Fruit fly (Drosophila melanogaster) whole organism, prepupa: Measurements from ENCODE around the gene CycB3.

Experiments
- CG10631 ChIP-seq: fragments of 200-800 bp; sonication (Bioruptor generic); optimal IDR thresholded peaks from 2 replicates; lab custom pipeline; 2016; ENCODE audit warnings: missing biosample characterization, missing genetic modification characterization
- CG11294 ChIP-seq: fragments of 200-800 bp; sonication (Bioruptor generic); IDR thresholded peaks from 2 replicates; pipeline ENCODE4 v1.3.6; 2022; ENCODE audit warnings: missing biosample characterization, missing genetic modification characterization
- CG11762 ChIP-seq: fragments of 200-800 bp; sonication (Bioruptor generic); optimal IDR thresholded peaks from 3 replicates; lab custom pipeline; 2016; ENCODE audit warnings: missing biosample characterization, missing genetic modification characterization; ENCODE audit not compliant: insufficient read depth
- CG11902 ChIP-seq: fragments of 200-800 bp; sonication (Bioruptor generic); optimal IDR thresholded peaks from 3 replicates; lab custom pipeline; 2016; ENCODE audit warnings: missing biosample characterization, missing genetic modification characterization
- CG15336 ChIP-seq: fragments of 200-800 bp; sonication (Bioruptor generic); IDR thresholded peaks from 2 replicates; pipeline ENCODE4 v1.3.6; 2022; ENCODE audit warnings: missing biosample characterization, missing genetic modification characterization
- CG1621 ChIP-seq: fragments of 200-800 bp; sonication (Bioruptor generic); optimal IDR thresholded peaks from 3 replicates; lab custom pipeline; 2018; ENCODE audit warnings: missing biosample characterization, mild to moderate bottlenecking, missing genetic modification characterization
- CG3032 ChIP-seq: fragments of 200-800 bp; optimal IDR thresholded peaks from 2 replicates; lab custom pipeline; 2019; ENCODE audit warnings: missing biosample characterization, mild to moderate bottlenecking, missing genetic modification characterization, moderate library complexity
- CG31627 ChIP-seq: fragments of 200-800 bp; sonication (Bioruptor generic); optimal IDR thresholded peaks from 3 replicates; lab custom pipeline; 2016; ENCODE audit warnings: missing biosample characterization, missing genetic modification characterization
- CG32006 ChIP-seq: fragments of 200-800 bp; sonication (Bioruptor generic); optimal IDR thresholded peaks from 3 replicates; lab custom pipeline; 2017; ENCODE audit warnings: missing biosample characterization, mild to moderate bottlenecking, missing genetic modification characterization
- CG34406 ChIP-seq: fragments of 200-800 bp; sonication (Bioruptor generic); optimal IDR thresholded peaks from 3 replicates; lab custom pipeline; 2016; ENCODE audit warnings: missing biosample characterization, missing genetic modification characterization
- CG4318 ChIP-seq: fragments of 200-800 bp; sonication (Bioruptor generic); optimal IDR thresholded peaks from 3 replicates; lab custom pipeline; 2017; ENCODE audit warnings: missing biosample characterization, mild to moderate bottlenecking, missing genetic modification characterization
- CG6163 ChIP-seq: fragments of 200-800 bp; sonication (Bioruptor generic); IDR thresholded peaks from 3 replicates; pipeline ENCODE4 v1.3.6; 2022; ENCODE audit warnings: missing biosample characterization, missing genetic modification characterization
- CG6808 ChIP-seq: fragments of 200-800 bp; sonication (Bioruptor generic); optimal IDR thresholded peaks from 3 replicates; lab custom pipeline; 2017; ENCODE audit warnings: missing biosample characterization, missing genetic modification characterization, mild to moderate bottlenecking, moderate library complexity, missing genetic modification reagents
- CG6854 ChIP-seq: fragments of 200-800 bp; sonication (Bioruptor generic); optimal IDR thresholded peaks from 2 replicates; lab custom pipeline; 2017; ENCODE audit warnings: missing biosample characterization, mild to moderate bottlenecking, missing genetic modification characterization
- CG7368 ChIP-seq: fragments of 200-800 bp; sonication (Bioruptor generic); optimal IDR thresholded peaks from 3 replicates; lab custom pipeline; 2016; ENCODE audit warnings: missing biosample characterization, missing genetic modification characterization
- CG8319 ChIP-seq: fragments of 200-800 bp; sonication (Bioruptor generic); optimal IDR thresholded peaks from 3 replicates; lab custom pipeline; 2016; ENCODE audit warnings: missing biosample characterization, missing genetic modification characterization
- CG8632 ChIP-seq: fragments of 200-800 bp; sonication (Bioruptor generic); optimal IDR thresholded peaks from 3 replicates; lab custom pipeline; 2016; ENCODE audit warnings: missing biosample characterization, missing genetic modification characterization
- CG9139 ChIP-seq: fragments of 200-800 bp; sonication (Bioruptor generic); optimal IDR thresholded peaks from 3 replicates; lab custom pipeline; 2017; ENCODE audit warnings: missing biosample characterization, mild to moderate bottlenecking, missing genetic modification characterization
- Eip75B ChIP-seq: fragments of 200-800 bp; sonication (Bioruptor generic); optimal IDR thresholded peaks from 3 replicates; lab custom pipeline; 2016; ENCODE audit warnings: missing biosample characterization, missing genetic modification characterization
- Eip78C ChIP-seq: fragments of 200-800 bp; sonication (Bioruptor generic); peaks from one replicate; lab custom pipeline; 2016; ENCODE audit warnings: missing biosample characterization, missing genetic modification characterization
- Ets21C ChIP-seq: fragments of 200-800 bp; sonication (Bioruptor generic); optimal IDR thresholded peaks from 3 replicates; lab custom pipeline; 2016; ENCODE audit warnings: missing biosample characterization, missing genetic modification characterization
- Gug ChIP-seq: fragments of 200-800 bp; sonication (Bioruptor generic); IDR thresholded peaks from 2 replicates; pipeline ENCODE4 v1.3.6; 2022; ENCODE audit warnings: missing biosample characterization, missing genetic modification characterization
- Hr38 ChIP-seq: sonication (Bioruptor generic); optimal IDR thresholded peaks from 2 replicates; lab custom pipeline; 2016; ENCODE audit warnings: missing biosample characterization, missing genetic modification characterization
- Hr39 ChIP-seq: fragments of 200-800 bp; sonication (Bioruptor generic); optimal IDR thresholded peaks from 2 replicates; lab custom pipeline; 2016; ENCODE audit warnings: missing biosample characterization, missing genetic modification characterization
- Lpt ChIP-seq: fragments of 200-800 bp; sonication (Bioruptor generic); optimal IDR thresholded peaks from 3 replicates; lab custom pipeline; 2016; ENCODE audit warnings: missing biosample characterization, missing genetic modification characterization
- OdsH ChIP-seq: fragments of 200-800 bp; sonication (Bioruptor generic); optimal IDR thresholded peaks from 3 replicates; lab custom pipeline; 2016; ENCODE audit warnings: missing biosample characterization, missing genetic modification characterization
- Sox102F ChIP-seq: fragments of 200-800 bp; sonication (Bioruptor generic); optimal IDR thresholded peaks from 2 replicates; lab custom pipeline; 2016; ENCODE audit warnings: missing biosample characterization, mild to moderate bottlenecking, missing genetic modification characterization
- Sox14 ChIP-seq: fragments of 200-800 bp; sonication (Bioruptor generic); optimal IDR thresholded peaks from 3 replicates; lab custom pipeline; 2016; ENCODE audit warnings: missing biosample characterization, missing genetic modification characterization
- Sox15 ChIP-seq: fragments of 200-800 bp; sonication (Bioruptor generic); optimal IDR thresholded peaks from 3 replicates; lab custom pipeline; 2016; ENCODE audit warnings: missing biosample characterization, missing genetic modification characterization
- achi ChIP-seq: fragments of 200-800 bp; sonication (Bioruptor generic); optimal IDR thresholded peaks from 3 replicates; lab custom pipeline; 2016; ENCODE audit warnings: missing biosample characterization, missing genetic modification characterization
- cyc ChIP-seq: fragments of 200-800 bp; sonication (Bioruptor generic); optimal IDR thresholded peaks from 3 replicates; lab custom pipeline; 2016; ENCODE audit warnings: missing biosample characterization, missing genetic modification characterization
- dac ChIP-seq: fragments of 200-800 bp; sonication (Bioruptor generic); optimal IDR thresholded peaks from 2 replicates; lab custom pipeline; 2017; ENCODE audit warnings: missing biosample characterization, mild to moderate bottlenecking, missing genetic modification characterization
- dsx ChIP-seq: fragments of 200-800 bp; optimal IDR thresholded peaks from 3 replicates; lab custom pipeline; 2019; ENCODE audit warnings: missing biosample characterization, mild to moderate bottlenecking, missing genetic modification characterization, moderate library complexity; ENCODE audit not compliant: poor library complexity, severe bottlenecking
- eg ChIP-seq: fragments of 200-800 bp; sonication (Bioruptor generic); IDR thresholded peaks from 3 replicates; pipeline ENCODE4 v1.3.6; 2022; ENCODE audit warnings: missing biosample characterization, missing genetic modification characterization
- esn ChIP-seq: fragments of 200-800 bp; sonication (Bioruptor generic); optimal IDR thresholded peaks from 2 replicates; lab custom pipeline; 2016; ENCODE audit warnings: missing biosample characterization, mild to moderate bottlenecking, missing genetic modification characterization, moderate library complexity
- fd59A ChIP-seq: fragments of 200-800 bp; sonication (Bioruptor generic); optimal IDR thresholded peaks from 2 replicates; lab custom pipeline; 2017; ENCODE audit warnings: missing biosample characterization, mild to moderate bottlenecking, missing genetic modification characterization, missing genetic modification reagents
- fd85E ChIP-seq: fragments of 200-800 bp; sonication (Bioruptor generic); optimal IDR thresholded peaks from 3 replicates; lab custom pipeline; 2016; ENCODE audit warnings: missing biosample characterization, missing genetic modification characterization
- fkh ChIP-seq: fragments of 200-800 bp; sonication (Bioruptor generic); optimal IDR thresholded peaks from 3 replicates; lab custom pipeline; 2017; ENCODE audit warnings: missing biosample characterization, mild to moderate bottlenecking, missing genetic modification characterization, moderate library complexity
- lz ChIP-seq: fragments of 200-800 bp; sonication (Bioruptor generic); optimal IDR thresholded peaks from 3 replicates; lab custom pipeline; 2016; ENCODE audit warnings: missing biosample characterization, missing genetic modification characterization
- pdm3 ChIP-seq: fragments of 200-800 bp; sonication (Bioruptor generic); optimal IDR thresholded peaks from 3 replicates; lab custom pipeline; 2016; ENCODE audit warnings: missing biosample characterization, missing genetic modification characterization
- salr ChIP-seq, 2 experiments: fragments of 200-800 bp; sonication (Bioruptor generic); optimal IDR thresholded peaks; 3 replicates each; lab custom pipeline; 2016 to 2018; ENCODE audit warnings: missing biosample characterization in 2 of 2, missing genetic modification characterization in 2 of 2, mild to moderate bottlenecking in 1 of 2
- ss ChIP-seq, 2 experiments: fragments of 200-800 bp; sonication (Bioruptor generic); optimal IDR thresholded peaks; 2 replicates in 1 of 2; 3 replicates in 1 of 2; lab custom pipeline; 2017 to 2018; ENCODE audit warnings: mild to moderate bottlenecking in 2 of 2, missing biosample characterization in 2 of 2, missing genetic modification characterization in 2 of 2, moderate library complexity in 1 of 2
- svp ChIP-seq: fragments of 200-800 bp; sonication (Bioruptor generic); peaks from one replicate; lab custom pipeline; 2016; ENCODE audit warnings: missing biosample characterization, missing genetic modification characterization
- topi ChIP-seq: fragments of 200-800 bp; sonication (Bioruptor generic); optimal IDR thresholded peaks from 3 replicates; lab custom pipeline; 2016; ENCODE audit warnings: missing biosample characterization, missing genetic modification characterization
- vri ChIP-seq: fragments of 200-800 bp; sonication (Bioruptor generic); optimal IDR thresholded peaks from 3 replicates; lab custom pipeline; 2016; ENCODE audit warnings: missing biosample characterization, mild to moderate bottlenecking, missing genetic modification characterization

The CycB3 gene

dm6 chr3R:24870389-24871048 is at the start of gene CycB3:
Gene CycB3 (minus strand): TSS chr3R:24870816.
- TF ChIP-seq salr (GFP tag; optimal IDR thresholded peaks at IDR 0.05; lab: Kevin White, UChicago) (no peak), cyc (GFP tag; lab: Kevin White, UChicago) (no peak), OdsH (GFP tag; lab: Kevin White, UChicago) (no peak), CG11294 (GFP tag; lab: Robert Waterston, UW) (no peak), CG1621 (tag; lab: Kevin White, UChicago) (peak; percentile 57), svp (no peak), CG6808 (GFP tag; lab: Kevin White, UChicago) (no peak), Sox15 (GFP tag; lab: Kevin White, UChicago) (no peak), esn (GFP tag; lab: Kevin White, UChicago) (no peak), CG34406 (GFP tag; lab: Kevin White, UChicago) (no peak), topi (GFP tag; lab: Kevin White, UChicago) (no peak), Lpt (GFP tag; lab: Kevin White, UChicago) (no peak), fd59A (no peak), vri (GFP tag; lab: Kevin White, UChicago) (no peak), CG6163 (GFP tag; lab: Robert Waterston, UW) (peak; percentile 9; the same call in 1 of the 3 replicates), eg (GFP tag; lab: Robert Waterston, UW) (peak; percentile 41; the same call in 1 of the 3 replicates), CG4318 (GFP tag; lab: Kevin White, UChicago) (no peak), CG32006 (GFP tag; lab: Kevin White, UChicago) (no peak), Eip78C (GFP tag; lab: Kevin White, UChicago) (peak; percentile 67), CG3032 (tag; lab: Kevin White, UChicago) (peak; percentile 14), lz (no peak), CG6854 (GFP tag; lab: Kevin White, UChicago) (peak; percentile 32), Hr39 (GFP tag; lab: Kevin White, UChicago) (no peak), ss (GFP tag; optimal IDR thresholded peaks at IDR 0.05; lab: Kevin White, UChicago) (peak; percentile 36 to 73), dac (no peak), Sox14 (peak; percentile 29), Sox102F (GFP tag; lab: Kevin White, UChicago) (no peak), Hr38 (GFP tag; lab: Kevin White, UChicago) (no peak), pdm3 (GFP tag; lab: Kevin White, UChicago) (no peak), CG9139 (no peak), Ets21C (GFP tag; lab: Kevin White, UChicago) (no peak), CG31627 (no peak), achi (GFP tag; lab: Kevin White, UChicago) (no peak)

- TF ChIP-seq CG31627 (peak; percentile 28), CG4318 (GFP tag; lab: Kevin White, UChicago) (no peak), Lpt (GFP tag; lab: Kevin White, UChicago) (no peak), fd85E (GFP tag; lab: Kevin White, UChicago) (no peak), Eip75B (GFP tag; lab: Kevin White, UChicago) (no peak), ss (GFP tag; optimal IDR thresholded peaks at IDR 0.05; lab: Kevin White, UChicago) (no peak), CG7368 (no peak), CG8632 (GFP tag; lab: Kevin White, UChicago) (no peak), CG6163 (GFP tag; lab: Robert Waterston, UW) (peak; percentile 45; the same call in 1 of the 3 replicates), CG6854 (GFP tag; lab: Kevin White, UChicago) (no peak), CG11762 (GFP tag; lab: Kevin White, UChicago) (no peak), eg (GFP tag; lab: Robert Waterston, UW) (peak; percentile 54; the same call in 2 of the 3 replicates), OdsH (GFP tag; lab: Kevin White, UChicago) (no peak), lz (peak; percentile 41), vri (GFP tag; lab: Kevin White, UChicago) (no peak), achi (GFP tag; lab: Kevin White, UChicago) (no peak), CG15336 (GFP tag; lab: Robert Waterston, UW) (peak; percentile 26; the same call in 1 of the 2 replicates), Gug (GFP tag; lab: Robert Waterston, UW) (no peak; the same call in 1 of the 2 replicates), Hr38 (GFP tag; lab: Kevin White, UChicago) (no peak), cyc (GFP tag; lab: Kevin White, UChicago) (no peak), salr (GFP tag; optimal IDR thresholded peaks at IDR 0.05; lab: Kevin White, UChicago) (no peak), CG10631 (no peak), CG11902 (GFP tag; lab: Kevin White, UChicago) (no peak), dsx (GFP tag; lab: Kevin White, UChicago) (peak; percentile 38), CG8319 (GFP tag; lab: Kevin White, UChicago) (no peak), Sox102F (GFP tag; lab: Kevin White, UChicago) (no peak), fkh (GFP tag; lab: Kevin White, UChicago) (no peak), esn (GFP tag; lab: Kevin White, UChicago) (peak; percentile 36), CG3032 (tag; lab: Kevin White, UChicago) (peak; percentile 63)
Observed at dm6 chr3R:24917814-24918636, 47.4 kb upstream of the CycB3 start, which contains the start of the genes PIG-S, sud1 and CG11168. Gene PIG-S (minus strand): TSS chr3R:24917864. Gene sud1 (minus strand): TSS chr3R:24917864. Gene CG11168 (plus strand): TSS chr3R:24918106.
